Worm (Caenorhabditis elegans) whole organism, mixed stage, embryonic: ENCODE data around the gene brap-2.

Experiments used
- M03D4.4 ChIP-seq: sonication (generic microtip); optimal IDR thresholded peaks from 2 replicates; lab custom pipeline; 2017; ENCODE audit warnings: mild to moderate bottlenecking, missing genetic modification characterization, missing compliant biosample characterization
- cnd-1 ChIP-seq: fragments of 200-800 bp; sonication (Bioruptor generic); optimal IDR thresholded peaks from 2 replicates; lab custom pipeline; 2018; ENCODE audit warnings: mild to moderate bottlenecking, missing genetic modification characterization, missing compliant biosample characterization
- elt-3 ChIP-seq: fragments of 150-350 bp; optimal IDR thresholded peaks from 2 replicates; lab custom pipeline; 2014; ENCODE audit warnings: missing biosample characterization, missing genetic modification characterization
- lsy-2 ChIP-seq: fragments of 150-350 bp; optimal IDR thresholded peaks from 2 replicates; lab custom pipeline; 2014; ENCODE audit warnings: missing biosample characterization, missing genetic modification characterization
- nhr-237 ChIP-seq: fragments of 150-350 bp; optimal IDR thresholded peaks from 2 replicates; lab custom pipeline; 2014; ENCODE audit warnings: missing biosample characterization, missing genetic modification characterization
- nhr-28 ChIP-seq: fragments of 150-350 bp; optimal IDR thresholded peaks from 2 replicates; lab custom pipeline; 2014; ENCODE audit warnings: missing biosample characterization, missing genetic modification characterization
- snpc-4 ChIP-seq: fragments of 150-350 bp; optimal IDR thresholded peaks from 2 replicates; lab custom pipeline; 2014; ENCODE audit warnings: missing biosample characterization, missing genetic modification characterization
- unc-62 ChIP-seq: fragments of 150-350 bp; optimal IDR thresholded peaks from 2 replicates; lab custom pipeline; 2014; ENCODE audit warnings: missing biosample characterization, missing genetic modification reagents, missing genetic modification characterization
- ztf-11 ChIP-seq: fragments of 150-350 bp; optimal IDR thresholded peaks from 2 replicates; lab custom pipeline; 2014; ENCODE audit warnings: missing biosample characterization, missing genetic modification characterization

DNA sequence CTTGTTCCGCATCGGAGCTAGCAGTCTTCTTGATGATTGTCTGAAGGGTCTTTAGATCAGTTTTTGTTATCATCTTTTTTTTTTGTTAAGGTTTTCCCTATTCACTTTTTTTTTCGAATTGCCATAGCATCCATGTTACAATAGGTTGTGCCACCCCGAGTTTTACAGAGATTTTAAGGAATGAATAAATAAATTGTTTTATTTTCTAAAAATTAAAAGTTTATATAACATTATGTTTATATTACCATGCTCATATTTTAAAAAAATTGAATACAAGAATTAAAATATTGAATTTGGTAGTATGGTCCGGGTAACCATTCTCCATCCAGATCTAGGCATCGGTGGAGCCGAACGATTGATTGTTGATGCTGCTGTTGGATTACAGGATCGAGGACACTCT is 18.0 kb downstream of the brap-2 start, which contains the start of gene algn-2:
- TF ChIP-seq nhr-28 (tag; lab: Kevin White, UChicago) (no peak), snpc-4 (no peak), nhr-237 (tag; lab: Kevin White, UChicago) (no peak), unc-62 (GFP tag; lab: Kevin White, UChicago) (no peak), ztf-11 (tag; lab: Kevin White, UChicago) (no peak), lsy-2 (tag; lab: Kevin White, UChicago) (no peak), M03D4.4 (no peak), elt-3 (no peak), cnd-1 (tag; lab: Kevin White, UChicago) (no peak)
